Worm (Caenorhabditis elegans) whole organism, mixed stage, embryonic: ENCODE data around the gene ver-3.

Source experiments
- ceh-43 ChIP-seq: fragments of 200-800 bp; sonication (Bioruptor generic); optimal IDR thresholded peaks from 2 replicates; lab custom pipeline; 2018; ENCODE audit warnings: mild to moderate bottlenecking, missing genetic modification characterization, moderate library complexity, missing compliant biosample characterization
- ces-1 ChIP-seq: fragments of 150-350 bp; optimal IDR thresholded peaks from 2 replicates; lab custom pipeline; 2014; ENCODE audit warnings: missing biosample characterization, missing genetic modification reagents, missing genetic modification characterization
- elt-3 ChIP-seq: fragments of 150-350 bp; optimal IDR thresholded peaks from 2 replicates; lab custom pipeline; 2014; ENCODE audit warnings: missing biosample characterization, missing genetic modification characterization
- lsy-2 ChIP-seq: fragments of 150-350 bp; optimal IDR thresholded peaks from 2 replicates; lab custom pipeline; 2014; ENCODE audit warnings: missing biosample characterization, missing genetic modification characterization
- mls-2 ChIP-seq: sonication (generic microtip); optimal IDR thresholded peaks from 2 replicates; lab custom pipeline; 2016; ENCODE audit warnings: mild to moderate bottlenecking, missing genetic modification characterization, moderate library complexity, missing compliant biosample characterization
- nhr-12 ChIP-seq: fragments of 150-350 bp; optimal IDR thresholded peaks from 2 replicates; lab custom pipeline; 2014; ENCODE audit warnings: missing biosample characterization, missing genetic modification characterization
- snpc-4 ChIP-seq: fragments of 150-350 bp; optimal IDR thresholded peaks from 2 replicates; lab custom pipeline; 2014; ENCODE audit warnings: missing biosample characterization, missing genetic modification characterization
- unc-39 ChIP-seq: fragments of 150-350 bp; optimal IDR thresholded peaks from 2 replicates; lab custom pipeline; 2014; ENCODE audit warnings: missing biosample characterization, missing genetic modification characterization
- unc-62 ChIP-seq: fragments of 150-350 bp; optimal IDR thresholded peaks from 2 replicates; lab custom pipeline; 2014; ENCODE audit warnings: missing biosample characterization, missing genetic modification reagents, missing genetic modification characterization
- zip-8 ChIP-seq: fragments of 150-350 bp; optimal IDR thresholded peaks from 2 replicates; lab custom pipeline; 2014; ENCODE audit warnings: missing biosample characterization, missing genetic modification characterization
- ztf-11 ChIP-seq: fragments of 150-350 bp; optimal IDR thresholded peaks from 2 replicates; lab custom pipeline; 2014; ENCODE audit warnings: missing biosample characterization, missing genetic modification characterization

ce11 chrX:10989286-10989685 is 3.0 kb upstream of the ver-3 start:
- TF ChIP-seq unc-62 (GFP tag; lab: Kevin White, UChicago) (no peak), snpc-4 (tag; lab: Kevin White, UChicago) (no peak), nhr-12 (tag; lab: Kevin White, UChicago) (no peak), elt-3 (no peak), lsy-2 (tag; lab: Kevin White, UChicago) (no peak), ces-1 (no peak), ztf-11 (tag; lab: Kevin White, UChicago) (no peak), unc-39 (no peak), zip-8 (tag; lab: Kevin White, UChicago) (peak; percentile 78), ceh-43 (GFP tag; lab: Kevin White, UChicago) (no peak), mls-2 (no peak)
